Worm (Caenorhabditis elegans) whole organism, L3 larva: ENCODE results near the gene pmp-3.
A peak's percentile ranks its signal among the peaks of the same experiment; 100 is the strongest.

Experiments
- R02D3.7 ChIP-seq: fragments of 150-350 bp; optimal IDR thresholded peaks from 2 replicates; lab custom pipeline; 2014; ENCODE audit warnings: missing biosample characterization, missing genetic modification characterization
- ZK546.5 ChIP-seq: sonication (generic microtip); optimal IDR thresholded peaks from 2 replicates; lab custom pipeline; 2017; ENCODE audit warnings: missing biosample characterization, missing genetic modification characterization
- aly-2 ChIP-seq: fragments of 150-350 bp; optimal IDR thresholded peaks from 2 replicates; lab custom pipeline; 2014; ENCODE audit warnings: missing biosample characterization, missing genetic modification characterization
- ceh-28 ChIP-seq: fragments of 150-350 bp; optimal IDR thresholded peaks from 2 replicates; lab custom pipeline; 2014; ENCODE audit warnings: missing biosample characterization, missing genetic modification reagents, missing genetic modification characterization
- ceh-9 ChIP-seq: sonication (generic microtip); optimal IDR thresholded peaks from 2 replicates; lab custom pipeline; 2018; ENCODE audit warnings: missing biosample characterization, missing genetic modification characterization
- egl-27 ChIP-seq: sonication (generic microtip); optimal IDR thresholded peaks from 4 replicates; lab custom pipeline; 2017; ENCODE audit warnings: missing biosample characterization, missing genetic modification reagents, missing genetic modification characterization
- egl-5 ChIP-seq: fragments of 150-350 bp; optimal IDR thresholded peaks from 2 replicates; lab custom pipeline; 2017; ENCODE audit warnings: missing biosample characterization, missing genetic modification reagents, missing genetic modification characterization, inconsistent platforms
- elt-1 ChIP-seq: fragments of 150-350 bp; optimal IDR thresholded peaks from 2 replicates; lab custom pipeline; 2014; ENCODE audit warnings: missing biosample characterization, missing genetic modification characterization
- elt-2 ChIP-seq: sonication (generic microtip); optimal IDR thresholded peaks from 2 replicates; lab custom pipeline; 2016; ENCODE audit warnings: missing genetic modification reagents, mild to moderate bottlenecking, missing genetic modification characterization, missing compliant biosample characterization
- fkh-10 ChIP-seq: sonication (generic microtip); optimal IDR thresholded peaks from 2 replicates; lab custom pipeline; 2017; ENCODE audit warnings: missing biosample characterization, missing genetic modification reagents, missing genetic modification characterization
- fkh-2 ChIP-seq: fragments of 150-350 bp; optimal IDR thresholded peaks from 2 replicates; lab custom pipeline; 2014; ENCODE audit warnings: missing biosample characterization, missing genetic modification reagents, missing genetic modification characterization
- nhr-11 ChIP-seq: fragments of 150-350 bp; optimal IDR thresholded peaks from 2 replicates; lab custom pipeline; 2014; ENCODE audit warnings: missing biosample characterization, missing genetic modification characterization
- nhr-23 ChIP-seq: fragments of 150-350 bp; optimal IDR thresholded peaks from 2 replicates; lab custom pipeline; 2014; ENCODE audit warnings: missing biosample characterization, missing genetic modification reagents, missing genetic modification characterization
- nhr-43 ChIP-seq: sonication (generic microtip); optimal IDR thresholded peaks from 2 replicates; lab custom pipeline; 2016; ENCODE audit warnings: mild to moderate bottlenecking, missing genetic modification characterization, missing compliant biosample characterization; ENCODE audit not compliant: poor library complexity, severe bottlenecking
- nhr-67 ChIP-seq: fragments of 150-350 bp; optimal IDR thresholded peaks from 2 replicates; lab custom pipeline; 2014; ENCODE audit warnings: missing biosample characterization, missing genetic modification characterization
- nhr-76 ChIP-seq: fragments of 150-350 bp; sonication (generic microtip); optimal IDR thresholded peaks from 5 replicates; lab custom pipeline; 2014; ENCODE audit warnings: missing biosample characterization, missing genetic modification characterization
- nhr-77 ChIP-seq: fragments of 150-350 bp; optimal IDR thresholded peaks from 2 replicates; lab custom pipeline; 2014; ENCODE audit warnings: missing biosample characterization, missing genetic modification characterization

Gene pmp-3

ce11 chrV:14696604-14697307 lies 50.2 kb downstream of the pmp-3 start, which contains the start of gene unc-112 (continued):
- TF ChIP-seq elt-1 (tag; lab: Kevin White, UChicago) (no peak), ZK546.5 (tag; lab: Kevin White, UChicago) (no peak), nhr-43 (tag; lab: Kevin White, UChicago) (peak; percentile 25), ceh-28 (tag; lab: Kevin White, UChicago) (peak; percentile 15), nhr-77 (tag; lab: Kevin White, UChicago) (no peak), aly-2 (tag; lab: Kevin White, UChicago) (no peak)
- TF ChIP-seq, all 47 proteins: peak for 22

- TF ChIP-seq ceh-9 (tag; lab: Kevin White, UChicago) (no peak), egl-5 (no peak), nhr-23 (tag; lab: Kevin White, UChicago) (no peak), R02D3.7 (tag; lab: Kevin White, UChicago) (no peak), ZK546.5 (tag; lab: Kevin White, UChicago) (no peak), ceh-28 (tag; lab: Kevin White, UChicago) (no peak), elt-2 (no peak)
These were observed 51.5 kb downstream of the pmp-3 start for ce11 chrV:14698005-14698404.

ce11 chrV:14698666-14699065 lies 52.1 kb downstream of the pmp-3 start, which contains the start of gene set-5:
Gene set-5, plus strand, starts transcription at chrV:14698966.
- TF ChIP-seq nhr-11 (tag; lab: Kevin White, UChicago) (no peak), nhr-76 (tag; lab: Kevin White, UChicago) (no peak), egl-27 (tag; lab: Kevin White, UChicago) (no peak), nhr-23 (tag; lab: Kevin White, UChicago) (no peak), fkh-2 (tag; lab: Kevin White, UChicago) (no peak), nhr-67 (tag; lab: Kevin White, UChicago) (no peak), nhr-77 (tag; lab: Kevin White, UChicago) (no peak), fkh-10 (GFP tag; lab: Kevin White, UChicago) (no peak)
